Fruit fly (Drosophila melanogaster) S2 (cell line): Measurements from ENCODE around the gene Dus4.

Experiments
- CG8478 ChIP-seq: fragments of >200 bp; optimal IDR thresholded peaks from 2 replicates; lab custom pipeline; 2018
- CTCF ChIP-seq, 2 experiments: fragments of >200 bp; optimal IDR thresholded peaks; 2 replicates each; lab custom pipeline; 2018

Gene Dus4

DNA sequence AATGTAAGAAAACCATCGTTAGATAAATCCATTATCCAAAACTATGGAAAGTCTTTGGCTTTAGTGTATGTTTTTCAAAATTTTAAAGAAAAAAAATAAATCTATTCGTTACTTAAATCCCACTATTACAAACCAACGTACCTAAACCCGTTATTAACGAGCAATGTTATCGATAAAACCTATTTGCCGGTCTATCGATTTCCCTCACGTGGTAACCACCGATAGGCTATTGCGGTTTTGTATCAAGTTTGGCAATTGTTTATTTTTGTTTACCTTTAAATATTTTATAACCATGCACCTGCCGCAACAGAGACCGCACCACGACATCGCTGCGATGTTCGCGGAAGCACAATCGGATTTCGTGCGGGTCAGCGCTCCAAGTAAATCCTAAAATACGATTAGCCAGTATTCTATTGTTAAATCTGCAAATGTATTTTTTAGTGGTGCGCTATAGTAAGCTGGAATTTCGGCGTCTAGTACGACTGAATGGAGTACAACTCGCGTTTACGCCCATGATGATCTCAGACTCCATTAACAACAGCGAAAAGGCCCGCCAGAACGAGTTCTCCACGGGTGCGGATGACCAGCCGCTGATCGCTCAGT lies at the start of gene Dus4:
Gene Dus4, plus strand, starts transcription at position 206 of the 603 bp plus-strand sequence.
- no peak for TF ChIP-seq CTCF (optimal IDR thresholded peaks at IDR 0.05; lab: Kevin White, UChicago)
- no peak for TF ChIP-seq CG8478

DNA sequence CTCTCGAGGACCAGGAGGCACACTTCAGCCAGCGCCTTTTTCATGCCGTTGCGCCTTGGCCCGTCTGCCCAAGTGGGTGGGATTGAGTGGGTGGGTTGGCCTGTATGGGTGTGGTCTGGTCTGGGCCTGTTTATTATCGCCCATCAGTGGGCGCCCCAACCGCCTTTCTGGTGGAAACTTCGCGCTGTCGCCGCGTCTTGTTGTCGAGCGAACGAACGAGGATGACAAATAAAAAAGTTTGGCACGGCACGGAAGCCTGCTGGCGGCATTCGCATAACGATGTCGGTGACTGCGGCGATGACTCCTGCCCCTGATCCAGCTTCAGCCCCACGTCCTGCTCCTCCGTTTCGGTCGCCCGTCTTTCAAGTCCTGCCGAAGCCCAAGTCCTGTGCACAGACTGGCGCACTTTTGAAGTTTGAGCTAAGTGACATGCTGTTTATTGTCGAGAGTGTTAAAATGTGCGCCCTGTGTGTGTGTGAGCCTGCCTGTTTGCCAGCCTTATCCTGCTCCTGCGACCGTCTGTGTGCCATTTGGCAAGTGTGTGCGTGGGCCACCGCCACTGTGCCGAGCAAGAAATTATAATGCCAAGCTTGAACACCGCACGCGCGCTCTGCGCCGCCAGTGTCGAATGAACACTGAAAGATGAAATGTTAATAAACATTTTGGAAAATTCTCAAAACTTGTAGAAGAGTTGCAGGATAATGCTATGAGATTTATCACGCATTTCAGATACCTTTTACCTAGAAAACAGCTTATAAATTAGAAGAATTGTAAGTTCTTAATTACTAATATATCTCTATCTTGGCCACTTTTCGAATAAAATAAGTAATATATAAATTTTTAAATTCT lies 48.8 kb upstream of the Dus4 start:
- TF ChIP-seq CG8478 (no peak), CTCF (optimal IDR thresholded peaks at IDR 0.05; lab: Kevin White, UChicago) (no peak)

- TF ChIP-seq CG8478 (no peak), CTCF (optimal IDR thresholded peaks at IDR 0.05; lab: Kevin White, UChicago) (no peak)
Measured at dm6 chr2L:19014881-19015366, 48.2 kb upstream of the Dus4 start.

dm6 chr2L:19015628-19016027 lies 47.5 kb upstream of the Dus4 start:
- no peak for TF ChIP-seq CTCF (optimal IDR thresholded peaks at IDR 0.05; lab: Kevin White, UChicago)

DNA sequence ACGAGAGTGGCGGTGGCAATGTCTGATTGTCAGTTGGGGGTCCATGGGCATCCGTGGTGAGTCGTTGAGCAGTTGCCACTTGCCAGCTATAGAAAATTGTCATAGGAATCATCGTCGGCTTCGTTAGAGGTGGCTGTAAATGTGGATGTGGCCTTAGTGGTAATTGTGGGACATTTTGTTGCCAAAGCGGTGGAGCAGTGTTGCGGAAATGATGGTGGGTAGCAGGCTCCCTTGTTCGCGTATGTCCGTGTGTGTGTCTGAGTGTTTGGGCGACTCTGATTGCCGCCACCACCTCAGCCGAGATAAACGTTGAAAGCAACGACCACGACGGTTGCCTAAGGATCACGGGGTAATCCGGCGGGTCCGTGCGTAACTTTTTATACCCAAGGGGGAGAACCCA lies 46.0 kb upstream of the Dus4 start:
- no peak for TF ChIP-seq CTCF (optimal IDR thresholded peaks at IDR 0.05; lab: Kevin White, UChicago)
- no peak for TF ChIP-seq CG8478

DNA sequence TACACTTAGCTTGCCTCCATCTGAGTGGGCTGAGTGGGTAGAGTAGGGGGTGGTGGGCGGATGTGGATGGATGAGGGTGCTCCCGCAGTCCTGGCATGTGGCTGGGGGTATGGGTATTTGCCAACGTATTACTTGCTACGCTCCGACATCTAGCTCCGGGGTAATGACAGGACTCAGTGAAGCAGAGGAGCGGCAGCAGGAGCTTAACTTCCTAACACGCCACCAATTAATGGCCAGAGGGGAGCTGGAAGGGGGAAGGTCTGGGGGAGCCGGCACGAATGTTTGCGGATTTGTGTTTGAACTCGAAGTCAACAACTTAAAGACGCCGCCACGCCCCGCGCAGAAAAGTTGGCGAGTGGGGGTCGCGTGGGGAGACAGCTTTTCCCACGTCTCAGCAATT lies 44.8 kb upstream of the Dus4 start:
- TF ChIP-seq CG8478 (no peak), CTCF (optimal IDR thresholded peaks at IDR 0.05; lab: Kevin White, UChicago) (no peak)

dm6 chr2L:19019160-19019592 lies 43.9 kb upstream of the Dus4 start:
- no peak for TF ChIP-seq CTCF (optimal IDR thresholded peaks at IDR 0.05; lab: Kevin White, UChicago)
- TF ChIP-seq CG8478, result no peak

dm6 chr2L:19019640-19020039 lies 43.5 kb upstream of the Dus4 start:
- TF ChIP-seq CG8478 (no peak), CTCF (optimal IDR thresholded peaks at IDR 0.05; lab: Kevin White, UChicago) (no peak)

DNA sequence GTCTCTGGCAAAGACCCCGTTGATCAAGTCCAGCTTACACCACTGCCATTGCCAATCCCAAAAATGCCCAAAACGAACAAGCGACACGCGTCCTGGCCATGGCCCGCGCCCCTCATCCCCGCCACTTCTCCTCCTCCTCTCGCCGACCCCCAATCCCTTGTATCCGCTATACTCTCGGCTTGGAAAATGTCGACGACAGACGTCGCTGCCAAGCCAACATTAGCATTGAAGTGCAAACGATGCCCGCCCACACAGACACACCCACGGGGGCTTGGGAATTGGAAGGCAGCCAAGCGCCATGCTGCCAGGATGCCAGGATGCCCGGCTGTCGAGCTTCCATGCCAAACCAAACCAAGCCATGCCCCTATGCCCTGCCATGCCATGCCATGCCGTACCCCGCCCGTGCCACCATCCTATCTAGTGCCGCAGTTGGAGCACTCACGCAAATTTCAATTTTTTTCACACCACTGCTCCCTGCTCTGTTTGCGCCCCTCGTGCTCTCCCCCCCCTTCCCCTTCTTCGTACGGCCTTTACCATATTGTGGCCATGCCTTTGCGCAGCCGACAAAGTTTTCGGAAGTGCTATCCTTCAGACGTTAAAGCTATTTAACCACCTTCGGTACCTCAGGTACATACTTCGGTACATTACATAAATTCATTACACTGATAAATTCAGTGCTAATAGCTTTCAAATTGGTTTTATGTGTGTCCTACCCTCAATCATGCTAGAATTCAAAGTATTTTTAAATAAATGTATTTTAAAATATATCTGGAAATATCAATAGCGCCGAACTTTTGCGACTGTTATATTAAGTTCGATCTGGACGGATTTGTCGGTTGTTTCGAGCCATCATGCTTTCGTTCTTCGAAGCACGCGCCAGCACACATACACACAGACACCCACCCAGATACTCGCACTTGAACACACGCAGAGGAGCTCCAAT lies 41.5 kb upstream of the Dus4 start:
- TF ChIP-seq CTCF (optimal IDR thresholded peaks at IDR 0.05; lab: Kevin White, UChicago) (no peak), CG8478 (no peak)

dm6 chr2L:19022221-19022516 lies 40.9 kb upstream of the Dus4 start, which contains the start of gene CG15172:
Gene CG15172 (plus strand): TSS chr2L:19022417.
- no peak for TF ChIP-seq CG8478
- no peak for TF ChIP-seq CTCF (optimal IDR thresholded peaks at IDR 0.05; lab: Kevin White, UChicago)

DNA sequence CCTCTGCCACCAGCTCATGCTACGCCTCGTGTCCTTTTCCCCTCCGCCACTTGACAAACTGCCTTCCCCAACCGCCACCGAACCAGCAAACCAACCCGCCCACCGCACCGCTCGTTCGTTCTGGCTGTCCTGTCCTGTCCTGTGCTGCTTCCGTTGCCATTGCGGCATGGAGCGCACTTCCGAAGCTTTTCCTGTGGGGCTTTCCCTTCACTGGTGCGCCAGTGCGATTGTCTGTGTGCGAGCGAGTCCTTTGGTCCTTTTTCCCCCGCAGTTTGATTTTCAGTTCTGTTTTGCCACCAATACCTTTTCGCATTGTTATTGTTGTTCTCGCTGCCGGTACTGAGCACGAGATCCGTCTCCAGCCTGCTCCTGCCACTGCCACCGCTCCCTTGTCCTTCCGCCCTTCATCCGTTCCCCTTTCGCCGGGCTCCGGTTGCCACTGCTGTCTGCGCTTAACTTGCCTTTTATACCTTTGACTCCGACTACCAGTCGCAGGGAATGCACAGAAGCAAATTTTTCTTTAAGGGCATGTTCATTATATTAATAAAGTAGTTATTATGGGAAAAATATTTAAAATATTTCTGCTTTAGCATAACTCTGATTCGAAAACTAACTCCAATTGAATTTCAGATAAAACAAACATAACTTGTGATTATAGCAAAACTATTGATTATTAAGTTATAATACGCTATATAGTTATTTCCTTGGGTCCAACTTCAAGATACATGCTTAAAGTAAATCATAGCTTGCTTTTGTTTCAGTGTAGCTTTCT lies 38.9 kb upstream of the Dus4 start:
- TF ChIP-seq CTCF (optimal IDR thresholded peaks at IDR 0.05; lab: Kevin White, UChicago) (no peak), CG8478 (no peak)

dm6 chr2L:19024744-19025059 lies 38.4 kb upstream of the Dus4 start:
- no peak for TF ChIP-seq CTCF (optimal IDR thresholded peaks at IDR 0.05; lab: Kevin White, UChicago)
- no peak for TF ChIP-seq CG8478

dm6 chr2L:19026491-19027197 lies 36.5 kb upstream of the Dus4 start:
- TF ChIP-seq CTCF (optimal IDR thresholded peaks at IDR 0.05; lab: Kevin White, UChicago), result no peak

dm6 chr2L:19027246-19027886 lies 35.7 kb upstream of the Dus4 start, which contains the start of gene Sidpn:
Gene Sidpn (plus strand): TSS chr2L:19027710.
- no peak for TF ChIP-seq CG8478
- TF ChIP-seq CTCF (optimal IDR thresholded peaks at IDR 0.05; lab: Kevin White, UChicago), result no peak
